Fruit fly (Drosophila melanogaster) whole organism, prepupa: ENCODE results near the gene CG14857.

ENCODE experiments used
- CG16779 ChIP-seq: fragments of 200-800 bp; sonication (Bioruptor generic); optimal IDR thresholded peaks from 3 replicates; lab custom pipeline; 2017; ENCODE audit warnings: missing biosample characterization, mild to moderate bottlenecking, missing genetic modification characterization
- CG8119 ChIP-seq: fragments of 200-800 bp; sonication (Bioruptor generic); IDR thresholded peaks from 3 replicates; pipeline ENCODE4 v1.3.6; 2022; ENCODE audit warnings: missing biosample characterization, missing genetic modification characterization
- CG8632 ChIP-seq: fragments of 200-800 bp; sonication (Bioruptor generic); optimal IDR thresholded peaks from 3 replicates; lab custom pipeline; 2016; ENCODE audit warnings: missing biosample characterization, missing genetic modification characterization
- Lpt ChIP-seq: fragments of 200-800 bp; sonication (Bioruptor generic); optimal IDR thresholded peaks from 3 replicates; lab custom pipeline; 2016; ENCODE audit warnings: missing biosample characterization, missing genetic modification characterization
- Sox102F ChIP-seq: fragments of 200-800 bp; sonication (Bioruptor generic); optimal IDR thresholded peaks from 2 replicates; lab custom pipeline; 2016; ENCODE audit warnings: missing biosample characterization, mild to moderate bottlenecking, missing genetic modification characterization
- eg ChIP-seq: fragments of 200-800 bp; sonication (Bioruptor generic); IDR thresholded peaks from 3 replicates; pipeline ENCODE4 v1.3.6; 2022; ENCODE audit warnings: missing biosample characterization, missing genetic modification characterization
- lz ChIP-seq: fragments of 200-800 bp; sonication (Bioruptor generic); optimal IDR thresholded peaks from 3 replicates; lab custom pipeline; 2016; ENCODE audit warnings: missing biosample characterization, missing genetic modification characterization
- pdm3 ChIP-seq: fragments of 200-800 bp; sonication (Bioruptor generic); optimal IDR thresholded peaks from 3 replicates; lab custom pipeline; 2016; ENCODE audit warnings: missing biosample characterization, missing genetic modification characterization

DNA sequence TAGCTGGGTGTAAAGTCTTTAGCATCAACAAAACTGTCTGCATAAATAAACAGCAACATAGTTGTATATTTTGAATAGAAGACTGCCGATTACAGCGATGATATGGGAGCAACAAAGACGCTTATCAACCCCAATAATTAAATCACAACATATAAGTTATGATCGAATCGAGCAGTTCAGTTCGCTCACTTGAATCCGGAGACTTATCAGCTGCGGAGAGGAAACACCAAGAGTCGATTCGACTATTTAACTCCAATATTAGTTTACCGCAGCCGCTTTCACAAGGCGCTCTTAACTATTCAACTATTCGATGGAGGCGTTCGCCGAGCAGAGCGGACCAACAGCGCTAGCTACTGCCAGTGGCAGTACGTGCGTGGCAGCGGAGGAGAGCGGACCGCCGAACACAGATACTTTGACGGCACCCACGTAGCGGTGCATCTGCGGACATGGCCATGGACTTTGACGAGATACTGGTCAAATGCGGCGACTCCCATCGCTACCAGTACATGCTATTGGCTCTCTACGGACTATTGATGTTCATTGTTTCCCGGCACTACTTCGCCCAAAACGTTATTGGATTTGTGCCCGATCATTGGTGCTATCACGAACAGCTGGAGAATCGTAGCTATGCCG is 2.8 kb upstream of the CG14857 start, which contains the start of gene CG14856:
- TF ChIP-seq CG8119 (no peak), Lpt (GFP tag; lab: Kevin White, UChicago) (no peak), CG8632 (GFP tag; lab: Kevin White, UChicago) (no peak), pdm3 (GFP tag; lab: Kevin White, UChicago) (no peak), eg (GFP tag; lab: Robert Waterston, UW) (0 out of 3 replicates have a peak, but pooled peaks have one; percentile 34), lz (GFP tag; lab: Kevin White, UChicago) (no peak), Sox102F (GFP tag; lab: Kevin White, UChicago) (no peak), CG16779 (tag; lab: Kevin White, UChicago) (no peak)
